Fruit fly (Drosophila melanogaster): Measurements from ENCODE around the gene tkv.
A peak's percentile ranks its signal among the peaks of the same experiment; 100 is the strongest.

Gene tkv

DNA sequence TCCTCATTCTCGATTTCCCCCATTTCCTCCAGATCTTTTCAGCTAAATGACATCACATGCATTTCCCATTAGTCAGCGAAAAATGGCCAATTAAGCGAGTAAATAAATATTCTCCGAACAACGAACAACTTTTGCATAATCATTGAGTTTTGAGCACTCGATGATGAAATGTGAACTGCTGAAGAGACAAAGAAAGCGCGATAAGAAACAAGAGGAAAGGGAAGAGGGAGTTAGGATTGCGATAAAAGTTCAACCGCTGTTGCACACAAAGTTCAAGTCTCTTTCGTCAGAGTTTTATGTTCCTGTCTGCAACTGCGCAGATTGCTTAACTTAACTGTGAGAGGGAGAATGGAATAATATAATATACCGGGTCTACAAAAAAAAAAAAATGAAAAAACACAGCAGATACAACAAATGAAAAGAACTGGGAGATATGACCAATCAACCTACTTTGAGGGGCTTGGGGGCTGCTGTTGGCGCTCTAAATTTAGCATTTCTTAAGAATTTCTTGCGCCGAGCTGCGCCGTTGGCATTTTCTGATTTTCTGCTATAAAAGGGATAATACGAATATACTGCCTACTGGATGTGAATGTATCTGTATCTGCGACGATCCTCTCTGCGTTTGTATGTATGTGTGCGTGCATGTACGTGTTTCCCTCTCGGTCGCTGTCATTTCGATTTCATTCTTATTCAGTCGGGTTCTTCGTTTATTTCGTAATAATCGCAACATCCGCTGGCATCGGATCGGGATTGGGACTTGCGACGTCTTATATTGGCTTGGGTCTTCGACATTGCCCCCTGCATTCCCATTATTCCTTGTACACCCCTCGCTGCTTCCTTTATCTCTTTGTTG is 23.4 kb upstream of the tkv start:
- TF ChIP-seq GATAd (GFP tag; optimal IDR thresholded peaks at IDR 0.05) (peak; percentile 27), N (GFP tag; optimal IDR thresholded peaks at IDR 0.05) (peak; percentile 4), Hr83 (GFP tag; optimal IDR thresholded peaks at IDR 0.05; ENCODE audit: poor library complexity, severe bottlenecking) (peak; percentile 22), Jra (GFP tag; optimal IDR thresholded peaks at IDR 0.05) (peak; percentile 38), Mio (GFP tag; optimal IDR thresholded peaks at IDR 0.05) (no peak), Vsx2 (GFP tag; optimal IDR thresholded peaks at IDR 0.05; ENCODE audit: partially characterized antibody) (peak; percentile 48), CrebA (GFP tag; optimal IDR thresholded peaks at IDR 0.05; ENCODE audit: borderline replicate concordance) (peak; percentile 55), dsf (GFP tag; optimal IDR thresholded peaks at IDR 0.05; ENCODE audit: borderline replicate concordance) (no peak), Sp1 (GFP tag; optimal IDR thresholded peaks at IDR 0.05) (no peak), lola (GFP tag; optimal IDR thresholded peaks at IDR 0.05) (no peak), CG9705 (GFP tag; optimal IDR thresholded peaks at IDR 0.05) (no peak), jim (GFP tag; optimal IDR thresholded peaks at IDR 0.05) (no peak), HLH106 (tag; optimal IDR thresholded peaks at IDR 0.05) (peak; percentile 39), usp (GFP tag; optimal IDR thresholded peaks at IDR 0.05) (no peak), ey (GFP tag; optimal IDR thresholded peaks at IDR 0.05) (peak; percentile 13), h (GFP tag; optimal IDR thresholded peaks at IDR 0.05) (peak; percentile 50), foxo (GFP tag; optimal IDR thresholded peaks at IDR 0.05) (peak in 1 of 2 experiments; percentile 22), Hnf4 (GFP tag; optimal IDR thresholded peaks at IDR 0.05) (peak; percentile 75), woc (GFP tag; optimal IDR thresholded peaks at IDR 0.05) (peak; percentile 42), CG32264 (GFP tag; optimal IDR thresholded peaks at IDR 0.05) (no peak), sv (GFP tag; optimal IDR thresholded peaks at IDR 0.05) (no peak), br (GFP tag; optimal IDR thresholded peaks at IDR 0.05) (no peak), OdsH (GFP tag; optimal IDR thresholded peaks at IDR 0.05) (peak; percentile 31), Dif (GFP tag; optimal IDR thresholded peaks at IDR 0.05; ENCODE audit: partially characterized antibody) (peak; percentile 27), dmrt93B (GFP tag; optimal IDR thresholded peaks at IDR 0.05) (no peak), brk (GFP tag; optimal IDR thresholded peaks at IDR 0.05) (peak; percentile 48), Dfd (GFP tag; optimal IDR thresholded peaks at IDR 0.05) (no peak), Myc (optimal IDR thresholded peaks at IDR 0.05) (no peak), sage (GFP tag; optimal IDR thresholded peaks at IDR 0.05) (no peak), dl (GFP tag; optimal IDR thresholded peaks at IDR 0.05; ENCODE audit: insufficient read depth in 1 of 2, partially characterized antibody in 2 of 2) (no peak), psq (GFP tag; optimal IDR thresholded peaks at IDR 0.05) (peak; percentile 76), fru (GFP tag; optimal IDR thresholded peaks at IDR 0.05) (peak; percentile 43), rgr (GFP tag; optimal IDR thresholded peaks at IDR 0.05) (peak; percentile 32), tai (GFP tag; optimal IDR thresholded peaks at IDR 0.05) (peak; percentile 30), Rel (GFP tag; optimal IDR thresholded peaks at IDR 0.05) (no peak), Rel (tag; optimal IDR thresholded peaks at IDR 0.05) (peak; percentile 68), pan (optimal IDR thresholded peaks at IDR 0.05) (no peak), Hr78 (GFP tag; optimal IDR thresholded peaks at IDR 0.05) (no peak), Abd-B (GFP tag; optimal IDR thresholded peaks at IDR 0.05) (no peak)

DNA sequence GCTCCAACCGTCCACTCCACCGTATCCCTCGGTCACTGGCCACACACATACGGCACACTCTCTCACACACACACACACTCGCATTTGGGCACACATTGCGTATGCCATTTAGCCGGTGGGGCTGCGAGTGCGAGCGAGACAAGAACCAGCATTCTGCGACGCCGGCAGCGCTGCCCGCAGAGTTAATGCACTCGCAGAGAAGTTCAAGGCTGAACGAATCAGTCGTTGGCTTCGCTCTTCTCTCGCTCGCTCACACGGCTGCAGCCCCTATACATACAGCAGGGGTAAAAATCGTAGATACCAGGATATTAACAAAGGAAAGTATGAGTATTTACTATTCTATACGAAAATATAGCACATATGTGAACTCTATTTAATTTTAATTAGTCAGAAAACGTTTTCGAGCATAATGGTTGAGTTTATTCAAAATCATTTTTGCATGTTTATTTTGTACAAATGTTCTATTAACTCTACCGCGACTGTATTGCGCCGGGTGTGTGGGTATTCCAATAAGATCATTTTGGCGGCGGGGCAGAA is 21.9 kb upstream of the tkv start:
- peak; percentile 86 for TF ChIP-seq Dif (GFP tag; optimal IDR thresholded peaks at IDR 0.05; ENCODE audit: partially characterized antibody)
- TF ChIP-seq Mio (GFP tag; optimal IDR thresholded peaks at IDR 0.05), result peak; percentile 84
- TF ChIP-seq brk (GFP tag; optimal IDR thresholded peaks at IDR 0.05), result peak; percentile 97
- TF ChIP-seq Abd-B (GFP tag; optimal IDR thresholded peaks at IDR 0.05), result no peak
- peak; percentile 84 for TF ChIP-seq Hr83 (GFP tag; optimal IDR thresholded peaks at IDR 0.05; ENCODE audit: poor library complexity, severe bottlenecking)
- peak; percentile 98 for TF ChIP-seq Sp1 (GFP tag; optimal IDR thresholded peaks at IDR 0.05)
- peak; percentile 98 for TF ChIP-seq fru (GFP tag; optimal IDR thresholded peaks at IDR 0.05)
- TF ChIP-seq CG32264 (GFP tag; optimal IDR thresholded peaks at IDR 0.05), result peak; percentile 96
- no peak for TF ChIP-seq GATAd (GFP tag; optimal IDR thresholded peaks at IDR 0.05)
- TF ChIP-seq Vsx2 (GFP tag; optimal IDR thresholded peaks at IDR 0.05; ENCODE audit: partially characterized antibody), result peak; percentile 47
- peak; percentile 97 for TF ChIP-seq Hnf4 (GFP tag; optimal IDR thresholded peaks at IDR 0.05)
- TF ChIP-seq br (GFP tag; optimal IDR thresholded peaks at IDR 0.05), result peak; percentile 98
- peak; percentile 75 for TF ChIP-seq N (GFP tag; optimal IDR thresholded peaks at IDR 0.05)
- peak; percentile 98 for TF ChIP-seq HLH106 (tag; optimal IDR thresholded peaks at IDR 0.05)
- TF ChIP-seq pan (optimal IDR thresholded peaks at IDR 0.05), result no peak
- peak; percentile 92 for TF ChIP-seq psq (GFP tag; optimal IDR thresholded peaks at IDR 0.05)
- TF ChIP-seq Rel (GFP tag; optimal IDR thresholded peaks at IDR 0.05), result peak; percentile 98
- TF ChIP-seq Rel (tag; optimal IDR thresholded peaks at IDR 0.05), result peak; percentile 90
- peak; percentile 98 for TF ChIP-seq woc (GFP tag; optimal IDR thresholded peaks at IDR 0.05)
- TF ChIP-seq Hr78 (GFP tag; optimal IDR thresholded peaks at IDR 0.05), result no peak
- TF ChIP-seq Myc (optimal IDR thresholded peaks at IDR 0.05), result no peak
- peak; percentile 99 for TF ChIP-seq OdsH (GFP tag; optimal IDR thresholded peaks at IDR 0.05)
- peak; percentile 97 for TF ChIP-seq CG9705 (GFP tag; optimal IDR thresholded peaks at IDR 0.05)
- TF ChIP-seq Dfd (GFP tag; optimal IDR thresholded peaks at IDR 0.05), result no peak
- peak; percentile 34 to 71 for TF ChIP-seq dl (GFP tag; optimal IDR thresholded peaks at IDR 0.05; ENCODE audit: insufficient read depth in 1 of 2, partially characterized antibody in 2 of 2)
- peak; percentile 90 to 98 for TF ChIP-seq foxo (GFP tag; optimal IDR thresholded peaks at IDR 0.05)
- TF ChIP-seq sv (GFP tag; optimal IDR thresholded peaks at IDR 0.05), result peak; percentile 60
- peak; percentile 91 for TF ChIP-seq sage (GFP tag; optimal IDR thresholded peaks at IDR 0.05)
- peak; percentile 92 for TF ChIP-seq dmrt93B (GFP tag; optimal IDR thresholded peaks at IDR 0.05)
- TF ChIP-seq dsf (GFP tag; optimal IDR thresholded peaks at IDR 0.05; ENCODE audit: borderline replicate concordance), result peak; percentile 79
- peak; percentile 99 for TF ChIP-seq h (GFP tag; optimal IDR thresholded peaks at IDR 0.05)
- no peak for TF ChIP-seq lola (GFP tag; optimal IDR thresholded peaks at IDR 0.05)
- TF ChIP-seq ey (GFP tag; optimal IDR thresholded peaks at IDR 0.05), result peak; percentile 99
- no peak for TF ChIP-seq usp (GFP tag; optimal IDR thresholded peaks at IDR 0.05)
- TF ChIP-seq Jra (GFP tag; optimal IDR thresholded peaks at IDR 0.05), result peak; percentile 92
- peak; percentile 86 for TF ChIP-seq jim (GFP tag; optimal IDR thresholded peaks at IDR 0.05)
- peak; percentile 98 for TF ChIP-seq rgr (GFP tag; optimal IDR thresholded peaks at IDR 0.05)
- TF ChIP-seq tai (GFP tag; optimal IDR thresholded peaks at IDR 0.05), result peak; percentile 94
- TF ChIP-seq CrebA (GFP tag; optimal IDR thresholded peaks at IDR 0.05; ENCODE audit: borderline replicate concordance), result peak; percentile 97
